Fruit fly (Drosophila melanogaster) whole organism, embryonic: ENCODE measurements around the gene CG9992.

ENCODE experiments used
- B-H2 ChIP-seq: fragments of 200-800 bp; sonication (Bioruptor generic); optimal IDR thresholded peaks from 2 replicates; lab custom pipeline; 2018; ENCODE audit warnings: missing biosample characterization, mild to moderate bottlenecking, missing genetic modification characterization
- CG10565 ChIP-seq: fragments of 200-800 bp; sonication (Bioruptor generic); optimal IDR thresholded peaks from 3 replicates; lab custom pipeline; 2016; ENCODE audit warnings: missing biosample characterization, mild to moderate bottlenecking, missing genetic modification characterization
- CG13296 ChIP-seq: fragments of 200-800 bp; sonication (Bioruptor generic); optimal IDR thresholded peaks from 3 replicates; lab custom pipeline; 2018; ENCODE audit warnings: missing biosample characterization, mild to moderate bottlenecking, missing genetic modification characterization
- CG14710 ChIP-seq: fragments of 200-800 bp; sonication (Bioruptor generic); optimal IDR thresholded peaks from 3 replicates; lab custom pipeline; 2019; ENCODE audit warnings: missing biosample characterization, mild to moderate bottlenecking, missing genetic modification characterization, moderate library complexity
- CG16815 ChIP-seq: fragments of 200-800 bp; sonication (Bioruptor generic); optimal IDR thresholded peaks from 3 replicates; lab custom pipeline; 2017; ENCODE audit warnings: missing biosample characterization, mild to moderate bottlenecking, missing genetic modification characterization
- CG17612 ChIP-seq: fragments of 200-800 bp; sonication (Bioruptor generic); IDR thresholded peaks from 2 replicates; pipeline ENCODE4 v1.3.6; 2022; ENCODE audit warnings: missing biosample characterization, missing genetic modification characterization
- CG31365 ChIP-seq: fragments of 200-800 bp; sonication (Bioruptor generic); optimal IDR thresholded peaks from 2 replicates; lab custom pipeline; 2018; ENCODE audit warnings: missing biosample characterization, mild to moderate bottlenecking, missing genetic modification characterization
- CG34224 ChIP-seq: fragments of 200-800 bp; sonication (Bioruptor generic); IDR thresholded peaks from 3 replicates; pipeline ENCODE4 v1.3.6; 2022; ENCODE audit warnings: missing biosample characterization, missing genetic modification characterization; ENCODE audit not compliant: partially characterized antibody
- CG34376 ChIP-seq: fragments of 200-800 bp; sonication (Bioruptor generic); optimal IDR thresholded peaks from 2 replicates; lab custom pipeline; 2018; ENCODE audit warnings: missing biosample characterization, mild to moderate bottlenecking, missing genetic modification characterization
- CG4404 ChIP-seq: fragments of 200-800 bp; sonication (Bioruptor generic); IDR thresholded peaks from 2 replicates; pipeline ENCODE4 v1.3.6; 2022; ENCODE audit warnings: missing biosample characterization, missing genetic modification characterization
- CG4730 ChIP-seq: fragments of 200-800 bp; sonication (Bioruptor generic); IDR thresholded peaks from 2 replicates; pipeline ENCODE4 v1.3.6; 2022; ENCODE audit warnings: missing biosample characterization, missing genetic modification characterization
- CG6791 ChIP-seq: fragments of 200-800 bp; sonication (Bioruptor generic); IDR thresholded peaks from 3 replicates; pipeline ENCODE4 v1.3.6; 2022; ENCODE audit warnings: missing biosample characterization, missing genetic modification characterization; ENCODE audit not compliant: partially characterized antibody
- CG8924 ChIP-seq: fragments of 200-800 bp; optimal IDR thresholded peaks from 3 replicates; lab custom pipeline; 2019; ENCODE audit warnings: missing biosample characterization, mild to moderate bottlenecking, missing genetic modification characterization, moderate library complexity
- Camta ChIP-seq: fragments of 200-800 bp; sonication (Bioruptor generic); optimal IDR thresholded peaks from 2 replicates; lab custom pipeline; 2016; ENCODE audit warnings: missing biosample characterization, missing genetic modification characterization
- CoRest ChIP-seq: fragments of 200-800 bp; sonication (Bioruptor generic); optimal IDR thresholded peaks from 3 replicates; lab custom pipeline; 2018; ENCODE audit warnings: missing biosample characterization, mild to moderate bottlenecking, missing genetic modification characterization, moderate library complexity
- D19B ChIP-seq: fragments of 200-800 bp; sonication (Bioruptor generic); optimal IDR thresholded peaks from 2 replicates; lab custom pipeline; 2017; ENCODE audit warnings: missing biosample characterization, mild to moderate bottlenecking, missing genetic modification characterization
- Deaf1 ChIP-seq: fragments of 200-800 bp; optimal IDR thresholded peaks from 3 replicates; lab custom pipeline; 2019; ENCODE audit warnings: missing biosample characterization, mild to moderate bottlenecking, missing genetic modification characterization, moderate library complexity
- GATAe ChIP-seq: fragments of 200-800 bp; sonication (Bioruptor generic); conservative IDR thresholded peaks from 2 replicates; pipeline ENCODE4 v1.3.6; 2022; ENCODE audit warnings: missing biosample characterization, missing genetic modification characterization
- HLHmδ ChIP-seq: fragments of 200-800 bp; sonication (Bioruptor generic); optimal IDR thresholded peaks from 2 replicates; lab custom pipeline; 2018; ENCODE audit warnings: missing biosample characterization, mild to moderate bottlenecking, missing genetic modification characterization, moderate library complexity
- HmgD ChIP-seq: fragments of 200-800 bp; sonication (Bioruptor generic); optimal IDR thresholded peaks from 3 replicates; lab custom pipeline; 2016; ENCODE audit warnings: missing biosample characterization, missing genetic modification characterization
- Hr78 ChIP-seq, 2 experiments: fragments of 200-800 bp in 1 of 2; fragments of >200 bp in 1 of 2; sonication (Bioruptor generic) in 1 of 2; optimal IDR thresholded peaks; 2 replicates each; lab custom pipeline; 2017 to 2019; ENCODE audit warnings: missing biosample characterization in 2 of 2, missing genetic modification characterization in 2 of 2, mild to moderate bottlenecking in 1 of 2, moderate library complexity in 1 of 2
- Hsf ChIP-seq: fragments of 200-800 bp; sonication (Bioruptor generic); optimal IDR thresholded peaks from 3 replicates; lab custom pipeline; 2016; ENCODE audit warnings: missing biosample characterization, missing genetic modification characterization
- Kr ChIP-seq: fragments of 200-800 bp; sonication (Bioruptor generic); optimal IDR thresholded peaks from 2 replicates; lab custom pipeline; 2017; ENCODE audit warnings: missing biosample characterization, mild to moderate bottlenecking, missing genetic modification characterization
- MBD-R2 ChIP-seq: fragments of 200-800 bp; sonication (Bioruptor generic); IDR thresholded peaks from 2 replicates; pipeline ENCODE4 v1.3.6; 2022; ENCODE audit warnings: missing biosample characterization, missing genetic modification characterization
- MESR4 ChIP-seq: fragments of 200-800 bp; sonication (Bioruptor generic); optimal IDR thresholded peaks from 2 replicates; lab custom pipeline; 2018; ENCODE audit warnings: missing biosample characterization, mild to moderate bottlenecking, missing genetic modification characterization, moderate library complexity
- MTF-1 ChIP-seq: fragments of 200-800 bp; sonication (Bioruptor generic); optimal IDR thresholded peaks from 2 replicates; lab custom pipeline; 2018; ENCODE audit warnings: missing biosample characterization, mild to moderate bottlenecking, missing genetic modification characterization, borderline replicate concordance
- Meics ChIP-seq: fragments of 200-800 bp; sonication (Bioruptor generic); optimal IDR thresholded peaks from 2 replicates; lab custom pipeline; 2017; ENCODE audit warnings: missing biosample characterization, mild to moderate bottlenecking, missing genetic modification characterization
- amos ChIP-seq: fragments of 200-800 bp; sonication (Bioruptor generic); IDR thresholded peaks from 2 replicates; pipeline ENCODE4 v1.3.6; 2022; ENCODE audit warnings: missing biosample characterization, missing genetic modification characterization; ENCODE audit not compliant: partially characterized antibody
- ato ChIP-seq: fragments of 200-800 bp; sonication (Bioruptor generic); IDR thresholded peaks from 2 replicates; pipeline ENCODE4 v1.3.6; 2022; ENCODE audit warnings: missing biosample characterization, missing genetic modification characterization; ENCODE audit not compliant: partially characterized antibody
- cato ChIP-seq: fragments of 200-800 bp; sonication (Bioruptor generic); optimal IDR thresholded peaks from 2 replicates; lab custom pipeline; 2016; ENCODE audit warnings: missing biosample characterization, missing genetic modification characterization, borderline replicate concordance
- cg ChIP-seq: fragments of 200-800 bp; sonication (Bioruptor generic); optimal IDR thresholded peaks from 3 replicates; lab custom pipeline; 2019; ENCODE audit warnings: missing biosample characterization, mild to moderate bottlenecking, missing genetic modification characterization, moderate library complexity
- chif ChIP-seq, 2 experiments: fragments of 200-800 bp; sonication (Bioruptor generic); optimal IDR thresholded peaks; 3 replicates each; lab custom pipeline; 2016; ENCODE audit warnings: missing biosample characterization in 2 of 2, missing genetic modification characterization in 2 of 2
- dati ChIP-seq: fragments of 200-800 bp; sonication (Bioruptor generic); IDR thresholded peaks from 2 replicates; pipeline ENCODE4 v1.3.6; 2022; ENCODE audit warnings: missing biosample characterization, missing genetic modification characterization
- dpn ChIP-seq, 2 experiments: fragments of 200-800 bp; sonication (Bioruptor generic); optimal IDR thresholded peaks; 3 replicates each; lab custom pipeline; 2016; ENCODE audit warnings: missing biosample characterization in 2 of 2, missing genetic modification characterization in 2 of 2
- exex ChIP-seq: fragments of 200-800 bp; sonication (Bioruptor generic); optimal IDR thresholded peaks from 4 replicates; lab custom pipeline; 2018; ENCODE audit warnings: missing biosample characterization, mild to moderate bottlenecking, missing genetic modification characterization, moderate library complexity
- grn ChIP-seq: fragments of 200-800 bp; sonication (Bioruptor generic); optimal IDR thresholded peaks from 3 replicates; lab custom pipeline; 2017; ENCODE audit warnings: missing biosample characterization, missing genetic modification characterization
- gsb ChIP-seq: fragments of 200-800 bp; sonication (Bioruptor generic); IDR thresholded peaks from 2 replicates; pipeline ENCODE4 v1.3.6; 2022; ENCODE audit warnings: missing biosample characterization, missing genetic modification characterization
- her ChIP-seq: fragments of 200-800 bp; sonication (Bioruptor generic); optimal IDR thresholded peaks from 2 replicates; lab custom pipeline; 2016; ENCODE audit warnings: missing biosample characterization, missing genetic modification characterization
- insv ChIP-seq, 2 experiments: fragments of 200-800 bp; sonication (Bioruptor generic); optimal IDR thresholded peaks; 3 replicates each; lab custom pipeline; 2016 to 2018; ENCODE audit warnings: missing biosample characterization in 2 of 2, missing genetic modification characterization in 2 of 2
- lbe ChIP-seq: fragments of 200-800 bp; sonication (Bioruptor generic); optimal IDR thresholded peaks from 2 replicates; lab custom pipeline; 2016; ENCODE audit warnings: missing biosample characterization, mild to moderate bottlenecking, missing genetic modification characterization
- luna ChIP-seq: fragments of 200-800 bp; sonication (Bioruptor generic); optimal IDR thresholded peaks from 2 replicates; lab custom pipeline; 2016; ENCODE audit warnings: missing biosample characterization, missing genetic modification characterization
- mam ChIP-seq: fragments of 200-800 bp; sonication (Bioruptor generic); optimal IDR thresholded peaks from 3 replicates; lab custom pipeline; 2016; ENCODE audit warnings: missing biosample characterization, missing genetic modification characterization
- mirr ChIP-seq: fragments of 200-800 bp; sonication (Bioruptor generic); optimal IDR thresholded peaks from 3 replicates; lab custom pipeline; 2018; ENCODE audit warnings: missing biosample characterization, mild to moderate bottlenecking, missing genetic modification characterization
- pb ChIP-seq: fragments of 200-800 bp; sonication (Bioruptor generic); optimal IDR thresholded peaks from 3 replicates; lab custom pipeline; 2016; ENCODE audit warnings: missing biosample characterization, missing genetic modification characterization
- pros ChIP-seq: fragments of 200-800 bp; sonication (Bioruptor generic); optimal IDR thresholded peaks from 3 replicates; lab custom pipeline; 2019; ENCODE audit warnings: missing biosample characterization, mild to moderate bottlenecking, missing genetic modification characterization, moderate library complexity
- sd ChIP-seq: fragments of 200-800 bp; sonication (Bioruptor generic); optimal IDR thresholded peaks from 3 replicates; lab custom pipeline; 2018; ENCODE audit warnings: missing biosample characterization, mild to moderate bottlenecking, missing genetic modification characterization, moderate library complexity
- sens ChIP-seq: fragments of 200-800 bp; sonication (Bioruptor generic); peaks from one replicate; lab custom pipeline; 2016; ENCODE audit warnings: missing biosample characterization, missing genetic modification characterization
- stc ChIP-seq: fragments of 200-800 bp; sonication (Bioruptor generic); IDR thresholded peaks from 2 replicates; pipeline ENCODE4 v1.3.6; 2022; ENCODE audit warnings: missing biosample characterization, missing genetic modification characterization
- sug ChIP-seq: fragments of 200-800 bp; optimal IDR thresholded peaks from 2 replicates; lab custom pipeline; 2019; ENCODE audit warnings: missing biosample characterization, mild to moderate bottlenecking, missing genetic modification characterization, moderate library complexity

The CG9992 gene

DNA sequence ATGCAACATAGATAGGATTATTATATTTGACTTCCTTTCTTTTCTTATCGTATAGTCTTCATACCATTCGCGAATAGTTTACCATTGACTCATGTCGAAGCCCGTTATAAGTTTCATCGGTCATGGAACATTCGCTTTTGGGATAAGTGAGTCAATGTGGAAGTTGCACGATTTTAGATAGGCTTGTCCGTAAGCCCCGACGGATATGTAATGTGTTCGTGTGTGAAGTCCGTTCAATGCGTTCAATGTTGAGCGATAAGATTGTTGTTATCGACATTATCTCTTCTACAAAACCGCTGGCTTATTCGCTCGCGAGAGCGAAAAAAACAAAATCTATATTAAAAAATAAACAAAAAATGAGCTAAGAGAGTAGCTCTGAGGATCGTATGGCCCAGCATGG is 20.1 kb upstream of the CG9992 start, which contains the start of gene CG9981:
Gene CG9981 (minus strand): TSS at position 320 of the 400 bp plus-strand sequence.
- TF ChIP-seq Deaf1 (tag; lab: Kevin White, UChicago) (peak; percentile 11), sens (GFP tag; lab: Kevin White, UChicago) (no peak), grn (GFP tag; lab: Kevin White, UChicago) (peak; percentile 12), CG13296 (GFP tag; lab: Kevin White, UChicago) (peak; percentile 6), CG34376 (peak; percentile 53), D19B (GFP tag; lab: Kevin White, UChicago) (no peak), insv (GFP tag; optimal IDR thresholded peaks at IDR 0.05; lab: Kevin White, UChicago) (no peak), GATAe (GFP tag; lab: Robert Waterston, UW) (peak; percentile 44), dpn (GFP tag; optimal IDR thresholded peaks at IDR 0.05; lab: Kevin White, UChicago) (no peak), exex (tag; lab: Kevin White, UChicago) (peak; percentile 46), Hsf (no peak), pros (GFP tag; lab: Kevin White, UChicago) (no peak), CG14710 (no peak), mirr (peak; percentile 52), dati (no peak), CG16815 (GFP tag; lab: Kevin White, UChicago) (no peak), CG34224 (GFP tag; lab: Robert Waterston, UW) (no peak), stc (GFP tag; lab: Robert Waterston, UW) (no peak), sug (peak; percentile 3)
- TF ChIP-seq, all 482 proteins: peak for 8

DNA sequence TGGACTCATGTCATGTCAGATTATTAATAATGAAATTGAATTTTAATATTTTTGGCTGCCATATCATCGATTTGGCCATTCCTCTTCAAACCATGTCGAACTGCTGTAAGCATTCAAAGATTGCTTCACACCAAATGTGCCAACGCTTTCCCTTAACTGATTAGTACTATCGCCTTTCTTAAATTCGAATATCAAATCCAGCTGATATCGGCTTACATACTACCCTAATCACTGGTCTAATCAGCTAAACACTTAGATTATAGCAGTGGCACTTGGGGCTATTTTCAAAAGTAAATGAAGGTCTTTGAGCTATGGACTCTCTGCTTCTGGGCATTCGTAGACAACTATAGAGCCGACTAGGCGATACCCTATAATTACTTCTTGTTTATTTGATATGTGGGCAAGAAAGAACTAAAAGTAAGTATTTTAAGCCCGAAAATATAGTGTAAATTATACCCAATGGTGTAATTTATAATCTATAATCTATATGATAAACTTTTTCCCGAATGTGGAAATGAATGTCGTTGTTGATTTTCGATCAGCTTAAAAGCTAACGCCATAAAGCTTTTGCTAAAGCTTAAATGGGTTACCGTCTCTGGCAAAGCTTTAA is 19.2 kb upstream of the CG9992 start:
- TF ChIP-seq MBD-R2 (GFP tag; lab: Robert Waterston, UW) (peak; percentile 46; the same call in 1 of the 2 replicates), CG8924 (tag; lab: Kevin White, UChicago) (peak; percentile 83), HLHmδ (GFP tag; lab: Kevin White, UChicago) (no peak), chif (GFP tag; optimal IDR thresholded peaks at IDR 0.05; lab: Kevin White, UChicago) (peak; percentile 32), gsb (peak; percentile 69), CG10565 (GFP tag; lab: Kevin White, UChicago) (no peak), Kr (no peak), CG4404 (GFP tag; lab: Robert Waterston, UW) (0 out of 2 replicates have a peak, but pooled peaks have one; percentile 11), cato (no peak), mam (GFP tag; lab: Kevin White, UChicago) (peak; percentile 75), Camta (GFP tag; lab: Kevin White, UChicago) (peak; percentile 56), Meics (GFP tag; lab: Kevin White, UChicago) (peak; percentile 86), HmgD (GFP tag; lab: Kevin White, UChicago) (no peak), ato (GFP tag; lab: Robert Waterston, UW) (no peak), cg (no peak), MTF-1 (peak; percentile 47), her (GFP tag; lab: Kevin White, UChicago) (peak; percentile 36), MESR4 (GFP tag; lab: Kevin White, UChicago) (no peak), CG6791 (GFP tag; lab: Robert Waterston, UW) (no peak), Hr78 (GFP tag; optimal IDR thresholded peaks at IDR 0.05; lab: Kevin White, UChicago) (peak in 1 of 2 experiments; percentile 8), CG4730 (GFP tag; lab: Robert Waterston, UW) (peak; percentile 67), sd (tag; lab: Kevin White, UChicago) (peak; percentile 65), CG31365 (peak; percentile 47), amos (GFP tag; lab: Robert Waterston, UW) (no peak), luna (GFP tag; lab: Kevin White, UChicago) (no peak), CoRest (peak; percentile 77), dati (no peak), pb (GFP tag; lab: Kevin White, UChicago) (peak; percentile 30), lbe (GFP tag; lab: Kevin White, UChicago) (peak; percentile 4), CG17612 (GFP tag; lab: Robert Waterston, UW) (no peak), B-H2 (GFP tag; lab: Kevin White, UChicago) (no peak)
